Worm (Caenorhabditis elegans) whole organism, late embryonic: Measurements from ENCODE around the gene C44B9.3.

Experiments
- C38D4.7 ChIP-seq: fragments of 200-800 bp; sonication (Bioruptor generic); optimal IDR thresholded peaks from 2 replicates; lab custom pipeline; 2018; ENCODE audit warnings: mild to moderate bottlenecking, missing genetic modification characterization, moderate library complexity, missing compliant biosample characterization
- F13H6.1 ChIP-seq: sonication (generic microtip); optimal IDR thresholded peaks from 2 replicates; lab custom pipeline; 2016; ENCODE audit warnings: missing genetic modification characterization, missing compliant biosample characterization
- K02D7.2 ChIP-seq: sonication (generic microtip); optimal IDR thresholded peaks from 2 replicates; lab custom pipeline; 2017; ENCODE audit warnings: mild to moderate bottlenecking, missing genetic modification characterization, missing compliant biosample characterization
- Y22D7AL.16 ChIP-seq: sonication (generic microtip); optimal IDR thresholded peaks from 2 replicates; lab custom pipeline; 2016; ENCODE audit warnings: missing genetic modification characterization, missing compliant biosample characterization
- ahr-1 ChIP-seq: sonication (generic microtip); optimal IDR thresholded peaks from 2 replicates; lab custom pipeline; 2016; ENCODE audit warnings: missing genetic modification characterization, missing compliant biosample characterization
- ama-1 ChIP-seq: fragments of 150-350 bp; optimal IDR thresholded peaks from 2 replicates; lab custom pipeline; 2014
- ceh-14 ChIP-seq: sonication (generic microtip); optimal IDR thresholded peaks from 2 replicates; lab custom pipeline; 2016; ENCODE audit warnings: missing genotype, missing genetic modification characterization, missing compliant biosample characterization
- ceh-2 ChIP-seq: sonication (generic microtip); optimal IDR thresholded peaks from 2 replicates; lab custom pipeline; 2016; ENCODE audit warnings: missing genotype, missing genetic modification characterization, missing compliant biosample characterization
- ceh-22 ChIP-seq: sonication (generic microtip); optimal IDR thresholded peaks from 2 replicates; lab custom pipeline; 2017; ENCODE audit warnings: missing biosample characterization, missing genetic modification characterization
- ceh-24 ChIP-seq: sonication (generic microtip); optimal IDR thresholded peaks from 2 replicates; lab custom pipeline; 2016; ENCODE audit warnings: mild to moderate bottlenecking, missing genetic modification characterization, missing compliant biosample characterization
- ceh-30 ChIP-seq: fragments of 150-350 bp; optimal IDR thresholded peaks from 2 replicates; lab custom pipeline; 2014; ENCODE audit warnings: missing biosample characterization, missing genetic modification characterization
- ceh-31 ChIP-seq: sonication (generic microtip); optimal IDR thresholded peaks from 2 replicates; lab custom pipeline; 2016; ENCODE audit warnings: missing genetic modification characterization, missing compliant biosample characterization
- ceh-34 ChIP-seq: sonication (generic microtip); optimal IDR thresholded peaks from 2 replicates; lab custom pipeline; 2016; ENCODE audit warnings: mild to moderate bottlenecking, missing genetic modification characterization, missing compliant biosample characterization
- ceh-48 ChIP-seq: sonication (generic microtip); optimal IDR thresholded peaks from 2 replicates; lab custom pipeline; 2016; ENCODE audit warnings: missing genetic modification characterization, inconsistent platforms, missing compliant biosample characterization
- ceh-6 ChIP-seq: fragments of 200-800 bp; sonication (Bioruptor generic); optimal IDR thresholded peaks from 2 replicates; lab custom pipeline; 2018; ENCODE audit warnings: mild to moderate bottlenecking, missing genetic modification characterization, missing compliant biosample characterization
- dve-1 ChIP-seq: sonication (generic microtip); optimal IDR thresholded peaks from 2 replicates; lab custom pipeline; 2017; ENCODE audit warnings: antibody characterized with exemption, mild to moderate bottlenecking, missing genetic modification characterization, missing compliant biosample characterization
- elt-2 ChIP-seq: sonication (generic microtip); optimal IDR thresholded peaks from 2 replicates; lab custom pipeline; 2016; ENCODE audit warnings: missing genetic modification reagents, missing genetic modification characterization, missing compliant biosample characterization
- elt-4 ChIP-seq: sonication (generic microtip); optimal IDR thresholded peaks from 2 replicates; lab custom pipeline; 2016; ENCODE audit warnings: missing genetic modification characterization, missing compliant biosample characterization
- ets-4 ChIP-seq: sonication (generic microtip); optimal IDR thresholded peaks from 2 replicates; lab custom pipeline; 2016; ENCODE audit warnings: missing genetic modification characterization, missing compliant biosample characterization
- fkh-10 ChIP-seq: fragments of 150-350 bp; optimal IDR thresholded peaks from 2 replicates; lab custom pipeline; 2014; ENCODE audit warnings: missing biosample characterization, missing genetic modification reagents, missing genetic modification characterization
- hlh-13 ChIP-seq: fragments of 200-800 bp; sonication (Bioruptor generic); optimal IDR thresholded peaks from 2 replicates; lab custom pipeline; 2018; ENCODE audit warnings: mild to moderate bottlenecking, missing genetic modification characterization, missing compliant biosample characterization
- hlh-15 ChIP-seq: sonication (generic microtip); optimal IDR thresholded peaks from 2 replicates; lab custom pipeline; 2016; ENCODE audit warnings: missing genetic modification characterization, missing compliant biosample characterization
- hlh-30 ChIP-seq: sonication (generic microtip); optimal IDR thresholded peaks from 2 replicates; lab custom pipeline; 2017; ENCODE audit warnings: antibody characterized with exemption, missing genetic modification characterization, missing compliant biosample characterization; ENCODE audit not compliant: insufficient read depth
- lin-11 ChIP-seq: fragments of 200-800 bp; sonication (Bioruptor generic); optimal IDR thresholded peaks from 2 replicates; lab custom pipeline; 2018; ENCODE audit warnings: mild to moderate bottlenecking, missing genetic modification characterization, missing compliant biosample characterization
- madf-2 ChIP-seq: sonication (generic microtip); optimal IDR thresholded peaks from 2 replicates; lab custom pipeline; 2017; ENCODE audit warnings: missing genetic modification characterization, missing compliant biosample characterization
- mec-3 ChIP-seq: sonication (generic microtip); optimal IDR thresholded peaks from 2 replicates; lab custom pipeline; 2016; ENCODE audit warnings: borderline replicate concordance, missing genetic modification characterization, missing compliant biosample characterization
- nhr-232 ChIP-seq: sonication (generic microtip); optimal IDR thresholded peaks from 2 replicates; lab custom pipeline; 2016; ENCODE audit warnings: missing genetic modification characterization, missing compliant biosample characterization
- npax-4 ChIP-seq: sonication (generic microtip); optimal IDR thresholded peaks from 2 replicates; lab custom pipeline; 2016; ENCODE audit warnings: missing genetic modification characterization, missing compliant biosample characterization
- pat-9 ChIP-seq: fragments of 200-800 bp; sonication (Bioruptor generic); optimal IDR thresholded peaks from 2 replicates; lab custom pipeline; 2018; ENCODE audit warnings: mild to moderate bottlenecking, missing genetic modification characterization, moderate library complexity, missing compliant biosample characterization
- pax-1 ChIP-seq: fragments of 150-350 bp; optimal IDR thresholded peaks from 2 replicates; lab custom pipeline; 2014; ENCODE audit warnings: missing biosample characterization, missing genetic modification characterization
- pha-2 ChIP-seq: sonication (generic microtip); optimal IDR thresholded peaks from 2 replicates; lab custom pipeline; 2017; ENCODE audit warnings: mild to moderate bottlenecking, missing genetic modification characterization, missing compliant biosample characterization
- pha-4 ChIP-seq: fragments of 150-350 bp; optimal IDR thresholded peaks from 2 replicates; lab custom pipeline; 2018; ENCODE audit warnings: missing biosample characterization, missing genetic modification reagents, missing genetic modification characterization
- pros-1 ChIP-seq: fragments of 150-350 bp; optimal IDR thresholded peaks from 2 replicates; lab custom pipeline; 2014; ENCODE audit warnings: missing biosample characterization, missing genetic modification reagents, missing genetic modification characterization
- rnt-1 ChIP-seq: sonication (generic microtip); optimal IDR thresholded peaks from 2 replicates; lab custom pipeline; 2016; ENCODE audit warnings: missing genetic modification characterization, missing compliant biosample characterization
- sox-2 ChIP-seq: fragments of 200-800 bp; sonication (Bioruptor generic); IDR thresholded peaks from 2 replicates; pipeline ENCODE4 v1.3.6; 2022; ENCODE audit warnings: missing genetic modification reagents, missing genetic modification characterization, missing compliant biosample characterization
- tbx-2 ChIP-seq: sonication (generic microtip); optimal IDR thresholded peaks from 2 replicates; lab custom pipeline; 2016; ENCODE audit warnings: missing genetic modification characterization, missing compliant biosample characterization
- tbx-7 ChIP-seq: sonication (generic microtip); optimal IDR thresholded peaks from 2 replicates; lab custom pipeline; 2016; ENCODE audit warnings: missing genotype, missing genetic modification characterization, missing compliant biosample characterization
- ttx-3 ChIP-seq: sonication (generic microtip); optimal IDR thresholded peaks from 2 replicates; lab custom pipeline; 2016; ENCODE audit warnings: missing genetic modification reagents, missing genetic modification characterization, missing compliant biosample characterization
- unc-3 ChIP-seq, 2 experiments: fragments of 200-800 bp in 1 of 2; sonication (Bioruptor generic) in 1 of 2; sonication (generic microtip) in 1 of 2; conservative IDR thresholded peaks in 1 of 2; optimal IDR thresholded peaks in 1 of 2; 2 replicates each; pipeline versions ENCODE4 v1.3.6 to Lab custom; 2016 to 2022; ENCODE audit warnings: missing compliant biosample characterization in 2 of 2, missing genetic modification characterization in 2 of 2, missing genetic modification reagents in 1 of 2
- unc-42 ChIP-seq: sonication (generic microtip); optimal IDR thresholded peaks from 2 replicates; lab custom pipeline; 2016; ENCODE audit warnings: missing genotype, missing genetic modification characterization, missing compliant biosample characterization
- unc-55 ChIP-seq: sonication (generic microtip); optimal IDR thresholded peaks from 2 replicates; lab custom pipeline; 2017; ENCODE audit warnings: missing biosample characterization, missing genetic modification reagents, missing genetic modification characterization
- unc-86 ChIP-seq: sonication (generic microtip); optimal IDR thresholded peaks from 2 replicates; lab custom pipeline; 2016; ENCODE audit warnings: missing genetic modification characterization, missing compliant biosample characterization
- ztf-16 ChIP-seq: sonication (generic microtip); optimal IDR thresholded peaks from 2 replicates; lab custom pipeline; 2017; ENCODE audit warnings: missing genetic modification characterization, missing compliant biosample characterization

The C44B9.3 gene

DNA sequence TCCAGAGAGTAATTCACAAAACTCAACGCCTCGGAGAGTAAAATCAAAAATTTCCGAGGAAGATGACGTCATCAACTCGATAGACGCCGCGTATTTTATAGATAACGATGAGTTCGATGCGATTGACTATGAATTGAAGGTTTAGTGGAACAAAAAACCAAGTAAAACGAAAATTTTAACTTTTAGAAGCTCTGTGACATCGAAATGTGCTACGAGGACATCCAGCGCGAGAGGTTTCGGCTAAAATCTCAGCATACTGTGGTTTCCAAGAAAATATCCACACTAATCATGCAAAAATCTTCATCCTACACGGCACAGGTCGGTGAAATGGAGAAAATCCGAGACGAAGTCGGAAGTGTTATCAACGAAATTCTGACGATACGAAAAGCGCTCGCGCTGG, 10.4 kb downstream of the C44B9.3 start:
- TF ChIP-seq nhr-232 (no peak), ttx-3 (tag; lab: Kevin White, UChicago) (no peak), rnt-1 (tag; lab: Kevin White, UChicago) (no peak), npax-4 (tag; lab: Kevin White, UChicago) (no peak), unc-55 (no peak), dve-1 (tag; lab: Kevin White, UChicago) (no peak), ceh-30 (tag; lab: Kevin White, UChicago) (no peak), madf-2 (tag; lab: Kevin White, UChicago) (no peak), ahr-1 (tag; lab: Kevin White, UChicago) (no peak)

DNA sequence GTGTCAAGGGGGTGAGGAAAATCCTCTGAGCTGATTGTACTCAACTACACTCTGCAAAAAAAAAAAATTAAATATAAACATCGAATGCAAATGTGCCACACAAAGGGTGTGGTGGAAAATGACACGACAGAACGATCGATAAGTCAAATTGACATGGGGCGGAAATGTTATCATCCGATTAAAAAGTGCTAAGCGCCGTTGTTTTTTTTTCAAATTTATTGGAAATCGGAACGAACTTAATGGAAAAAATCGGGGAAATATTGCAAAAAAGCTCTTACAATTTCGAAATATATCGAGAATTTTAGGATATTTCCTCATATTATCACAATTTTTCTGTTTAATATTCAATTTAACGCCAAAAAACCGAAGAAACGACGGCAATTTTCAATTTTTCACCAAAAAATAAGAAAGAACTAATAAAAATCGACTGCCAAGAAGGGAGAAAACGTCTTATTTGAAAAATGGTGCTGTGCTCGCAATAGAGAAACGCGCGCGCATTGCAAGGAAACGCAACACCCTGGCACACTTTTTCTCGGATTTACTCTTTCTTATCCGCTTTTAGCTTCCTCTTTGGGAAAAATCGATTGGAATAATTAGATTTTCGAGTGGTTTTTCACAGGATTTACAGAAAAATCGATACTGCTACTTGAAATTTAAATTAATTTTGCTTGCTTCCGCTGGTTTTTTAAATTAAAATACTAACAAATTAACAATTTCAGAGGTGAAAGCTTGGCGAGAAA, 11.2 kb downstream of the C44B9.3 start, which contains the start of the genes cey-4 and vps-50:
Gene cey-4, minus strand, starts transcription at position 51 of the 740 bp plus-strand sequence.
Gene vps-50, plus strand, starts transcription at position 541 of the 740 bp plus-strand sequence.
- TF ChIP-seq unc-3 (GFP tag; conservative IDR thresholded peaks at IDR 0.05; lab: Robert Waterston, UW): no peak
- peak; percentile 26 for TF ChIP-seq unc-3 (tag; optimal IDR thresholded peaks at IDR 0.05; lab: Kevin White, UChicago)
- TF ChIP-seq F13H6.1 (tag; lab: Kevin White, UChicago): no peak
- TF ChIP-seq ceh-6: no peak
- no peak for TF ChIP-seq ahr-1 (tag; lab: Kevin White, UChicago)
- no peak for TF ChIP-seq hlh-13
- no peak for TF ChIP-seq ceh-24 (tag; lab: Kevin White, UChicago)
- TF ChIP-seq npax-4 (tag; lab: Kevin White, UChicago): no peak
- TF ChIP-seq K02D7.2 (tag; lab: Kevin White, UChicago): no peak
- peak; percentile 20 for TF ChIP-seq dve-1 (tag; lab: Kevin White, UChicago)
- TF ChIP-seq sox-2 (GFP tag; lab: Robert Waterston, UW): no peak
- no peak for TF ChIP-seq pat-9
- peak; percentile 35 for TF ChIP-seq ztf-16 (tag; lab: Kevin White, UChicago)
- no peak for TF ChIP-seq unc-55
- peak; percentile 31 for TF ChIP-seq unc-86 (tag; lab: Kevin White, UChicago)
- TF ChIP-seq Y22D7AL.16: no peak
- TF ChIP-seq hlh-15 (tag; lab: Kevin White, UChicago): no peak
- no peak for TF ChIP-seq mec-3 (tag; lab: Kevin White, UChicago)
- no peak for TF ChIP-seq ceh-22 (tag; lab: Kevin White, UChicago)
- no peak for TF ChIP-seq elt-4 (tag; lab: Kevin White, UChicago)
- peak; percentile 60 for TF ChIP-seq ceh-31 (tag; lab: Kevin White, UChicago)
- peak; percentile 35 for TF ChIP-seq tbx-2 (tag; lab: Kevin White, UChicago)
- TF ChIP-seq ceh-48 (tag; lab: Kevin White, UChicago): peak; percentile 57
- no peak for TF ChIP-seq nhr-232
- no peak for TF ChIP-seq ceh-2 (tag; lab: Kevin White, UChicago)
- peak; percentile 68 for TF ChIP-seq unc-42 (tag; lab: Kevin White, UChicago)
- TF ChIP-seq elt-2 (tag; lab: Kevin White, UChicago): peak; percentile 6

DNA sequence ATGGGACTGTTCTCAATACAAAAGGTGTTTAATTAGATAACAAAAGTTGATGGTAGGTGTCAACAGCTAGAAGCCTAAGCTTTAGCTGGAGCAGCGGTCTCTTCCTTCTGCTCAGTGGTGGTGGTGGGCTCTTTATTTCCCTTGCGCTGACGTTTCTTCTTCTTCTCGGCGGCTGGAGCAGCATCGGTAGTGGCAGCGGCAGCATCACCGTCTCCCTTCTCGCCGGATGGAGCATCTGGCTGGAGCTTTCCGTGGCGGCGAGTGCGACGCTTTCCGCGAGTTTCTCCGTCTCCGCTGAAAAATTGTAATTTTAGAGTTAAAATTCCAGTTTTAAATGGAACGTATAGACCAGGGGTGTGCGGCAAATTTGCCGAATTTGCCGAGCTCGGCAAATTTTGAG, 12.9 kb downstream of the C44B9.3 start:
- no peak for TF ChIP-seq fkh-10
- TF ChIP-seq ceh-6: no peak

DNA sequence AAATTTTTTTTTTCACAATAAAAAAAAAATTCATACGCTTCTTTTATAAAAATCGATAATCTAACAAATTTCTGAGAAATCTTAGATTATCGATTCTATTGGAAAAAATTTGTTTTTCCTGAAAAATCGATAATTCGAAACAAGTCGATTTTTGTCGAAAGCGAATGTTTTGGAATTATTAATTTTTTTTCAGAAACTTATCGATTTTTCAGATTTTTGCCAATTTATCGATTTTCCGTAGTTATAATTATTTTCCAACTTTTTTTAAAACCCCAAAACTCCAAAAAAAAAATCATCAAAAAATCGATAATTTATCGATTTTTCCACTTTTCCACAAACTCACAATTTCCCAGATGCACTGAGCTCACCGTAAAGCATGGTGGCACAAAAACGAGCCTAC, 18.6 kb downstream of the C44B9.3 start:
- TF ChIP-seq ceh-48 (tag; lab: Kevin White, UChicago): peak; percentile 42
- no peak for TF ChIP-seq ceh-14 (tag; lab: Kevin White, UChicago)

DNA sequence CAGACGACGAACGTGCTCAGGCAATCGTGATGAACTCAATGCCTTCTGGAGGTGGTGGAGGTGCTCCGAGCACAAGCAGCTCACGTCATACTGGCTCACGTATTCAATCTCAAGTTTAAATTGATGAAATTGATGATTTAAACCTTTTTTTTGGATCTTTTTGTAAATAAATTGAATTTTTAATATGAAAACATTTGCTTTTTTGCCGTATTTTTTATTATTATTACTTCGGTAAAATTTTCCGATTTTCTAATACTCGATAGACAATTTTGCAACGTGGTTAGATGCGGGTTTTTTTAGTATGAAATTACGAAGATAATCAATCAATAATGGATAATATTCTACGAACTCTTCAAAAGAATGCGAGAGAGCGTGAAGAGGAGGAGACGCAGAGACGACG, 22.0 kb downstream of the C44B9.3 start, which contains the start of gene oxi-1:
Gene oxi-1, plus strand, starts transcription at position 301 of the 400 bp plus-strand sequence.
- TF ChIP-seq hlh-30 (tag; lab: Kevin White, UChicago) (no peak), ztf-16 (tag; lab: Kevin White, UChicago) (no peak), lin-11 (no peak), C38D4.7 (GFP tag; lab: Kevin White, UChicago) (no peak), unc-42 (tag; lab: Kevin White, UChicago) (no peak), F13H6.1 (tag; lab: Kevin White, UChicago) (no peak), unc-86 (tag; lab: Kevin White, UChicago) (no peak), tbx-7 (tag; lab: Kevin White, UChicago) (no peak), nhr-232 (no peak), ceh-34 (no peak), pha-2 (no peak), pros-1 (tag; lab: Kevin White, UChicago) (no peak), ets-4 (tag; lab: Kevin White, UChicago) (no peak), mec-3 (tag; lab: Kevin White, UChicago) (no peak), pha-4 (tag; lab: Kevin White, UChicago) (no peak), pax-1 (tag; lab: Kevin White, UChicago) (no peak), ama-1 (lab: Kevin White, UChicago) (no peak), madf-2 (tag; lab: Kevin White, UChicago) (no peak)
